Fruit fly (Drosophila melanogaster) whole organism, embryonic: Measurements from ENCODE around the gene Prosbeta2.

Experiments
- BtbVII ChIP-seq: fragments of 200-800 bp; sonication (Bioruptor generic); optimal IDR thresholded peaks from 3 replicates; lab custom pipeline; 2017; ENCODE audit warnings: missing biosample characterization, mild to moderate bottlenecking, missing genetic modification characterization
- CG10959 ChIP-seq: fragments of 200-800 bp; sonication (Bioruptor generic); IDR thresholded peaks from 2 replicates; pipeline ENCODE4 v1.3.6; 2022; ENCODE audit warnings: missing biosample characterization, missing genetic modification characterization
- CG11247 ChIP-seq: fragments of 200-800 bp; sonication (Bioruptor generic); IDR thresholded peaks from 2 replicates; pipeline ENCODE4 v1.3.6; 2022; ENCODE audit warnings: missing biosample characterization, missing genetic modification characterization
- CG15479 ChIP-seq: fragments of 200-800 bp; sonication (Bioruptor generic); optimal IDR thresholded peaks from 3 replicates; lab custom pipeline; 2019; ENCODE audit warnings: missing biosample characterization, mild to moderate bottlenecking, missing genetic modification characterization, moderate library complexity
- CG17568 ChIP-seq: fragments of 200-800 bp; sonication (Bioruptor generic); optimal IDR thresholded peaks from 2 replicates; lab custom pipeline; 2018; ENCODE audit warnings: missing biosample characterization, mild to moderate bottlenecking, missing genetic modification characterization, moderate library complexity
- CG1792 ChIP-seq: fragments of 200-800 bp; sonication (Bioruptor generic); optimal IDR thresholded peaks from 2 replicates; lab custom pipeline; 2016; ENCODE audit warnings: missing biosample characterization, missing genetic modification characterization
- CG2199 ChIP-seq: fragments of 200-800 bp; sonication (Bioruptor generic); IDR thresholded peaks from 3 replicates; pipeline ENCODE4 v1.3.6; 2022; ENCODE audit warnings: missing biosample characterization, missing genetic modification characterization
- CG33213 ChIP-seq: fragments of 200-800 bp; sonication (Bioruptor generic); optimal IDR thresholded peaks from 3 replicates; lab custom pipeline; 2016; ENCODE audit warnings: missing biosample characterization, missing genetic modification characterization
- CG6272 ChIP-seq: fragments of 200-800 bp; sonication (Bioruptor generic); IDR thresholded peaks from 2 replicates; pipeline ENCODE4 v1.3.6; 2022; ENCODE audit warnings: missing biosample characterization, missing genetic modification characterization
- CG8924 ChIP-seq: fragments of 200-800 bp; optimal IDR thresholded peaks from 3 replicates; lab custom pipeline; 2019; ENCODE audit warnings: missing biosample characterization, mild to moderate bottlenecking, missing genetic modification characterization, moderate library complexity
- CG9876 ChIP-seq: fragments of 200-800 bp; sonication (Bioruptor generic); optimal IDR thresholded peaks from 2 replicates; lab custom pipeline; 2016; ENCODE audit warnings: missing biosample characterization, missing genetic modification characterization
- D ChIP-seq, 2 experiments: fragments of 200-800 bp in 1 of 2; fragments of >200 bp in 1 of 2; sonication (Bioruptor generic) in 1 of 2; optimal IDR thresholded peaks; 2 replicates in 1 of 2; 3 replicates in 1 of 2; lab custom pipeline; 2017; ENCODE audit warnings: mild to moderate bottlenecking in 1 of 2, missing biosample characterization in 1 of 2, missing genetic modification characterization in 1 of 2, missing genetic modification reagents in 1 of 2
- D19B ChIP-seq: fragments of 200-800 bp; sonication (Bioruptor generic); optimal IDR thresholded peaks from 2 replicates; lab custom pipeline; 2017; ENCODE audit warnings: missing biosample characterization, mild to moderate bottlenecking, missing genetic modification characterization
- Fer1 ChIP-seq: fragments of 200-800 bp; sonication (Bioruptor generic); optimal IDR thresholded peaks from 2 replicates; lab custom pipeline; 2017; ENCODE audit warnings: missing biosample characterization, mild to moderate bottlenecking, missing genetic modification characterization
- Gug ChIP-seq: fragments of 200-800 bp; sonication (Bioruptor generic); IDR thresholded peaks from 4 replicates; pipeline ENCODE4 v1.3.6; 2022; ENCODE audit warnings: missing biosample characterization, missing genetic modification characterization
- Kr ChIP-seq: fragments of 200-800 bp; sonication (Bioruptor generic); optimal IDR thresholded peaks from 2 replicates; lab custom pipeline; 2017; ENCODE audit warnings: missing biosample characterization, mild to moderate bottlenecking, missing genetic modification characterization
- NK7.1 ChIP-seq: fragments of 200-800 bp; sonication (Bioruptor generic); optimal IDR thresholded peaks from 3 replicates; lab custom pipeline; 2016; ENCODE audit warnings: missing biosample characterization, missing genetic modification characterization
- Oaz ChIP-seq: fragments of 200-800 bp; sonication (Bioruptor generic); IDR thresholded peaks from 2 replicates; pipeline ENCODE4 v1.3.6; 2022; ENCODE audit warnings: missing biosample characterization, missing genetic modification characterization
- Sox102F ChIP-seq: fragments of 200-800 bp; sonication (Bioruptor generic); optimal IDR thresholded peaks from 2 replicates; lab custom pipeline; 2018; ENCODE audit warnings: missing biosample characterization, mild to moderate bottlenecking, missing genetic modification characterization, moderate library complexity
- Stat92E ChIP-seq, 3 experiments: fragments of >200 bp in 2 of 3; fragments of 200-800 bp in 1 of 3; sonication (Bioruptor generic) in 1 of 3; optimal IDR thresholded peaks; 2 replicates each; lab custom pipeline; 2017 to 2019; ENCODE audit warnings: missing biosample characterization in 3 of 3, missing genetic modification characterization in 3 of 3, mild to moderate bottlenecking in 1 of 3, moderate library complexity in 1 of 3
- az2 ChIP-seq: fragments of 200-800 bp; sonication (Bioruptor generic); optimal IDR thresholded peaks from 3 replicates; lab custom pipeline; 2016; ENCODE audit warnings: missing biosample characterization, missing genetic modification characterization
- bsh ChIP-seq, 2 experiments: fragments of 200-800 bp; sonication (Bioruptor generic); optimal IDR thresholded peaks; 2 replicates each; lab custom pipeline; 2017 to 2018; ENCODE audit warnings: mild to moderate bottlenecking in 2 of 2, missing biosample characterization in 2 of 2, missing genetic modification characterization in 2 of 2, moderate library complexity in 1 of 2
- cad ChIP-seq: fragments of >200 bp; optimal IDR thresholded peaks from 2 replicates; lab custom pipeline; 2017; ENCODE audit warnings: missing biosample characterization, missing genetic modification characterization
- chif ChIP-seq, 2 experiments: fragments of 200-800 bp; sonication (Bioruptor generic); optimal IDR thresholded peaks; 3 replicates each; lab custom pipeline; 2016; ENCODE audit warnings: missing biosample characterization in 2 of 2, missing genetic modification characterization in 2 of 2
- disco-r ChIP-seq: fragments of 200-800 bp; sonication (Bioruptor generic); optimal IDR thresholded peaks from 2 replicates; lab custom pipeline; 2016; ENCODE audit warnings: missing biosample characterization, missing genetic modification characterization
- dmrt99B ChIP-seq: fragments of 200-800 bp; sonication (Bioruptor generic); optimal IDR thresholded peaks from 2 replicates; lab custom pipeline; 2018; ENCODE audit warnings: missing biosample characterization, mild to moderate bottlenecking, missing genetic modification characterization, moderate library complexity
- fd102C ChIP-seq: fragments of 200-800 bp; sonication (Bioruptor generic); optimal IDR thresholded peaks from 2 replicates; lab custom pipeline; 2018; ENCODE audit warnings: missing biosample characterization, mild to moderate bottlenecking, missing genetic modification characterization, moderate library complexity
- gcm2 ChIP-seq: fragments of 200-800 bp; sonication (Bioruptor generic); optimal IDR thresholded peaks from 2 replicates; lab custom pipeline; 2016; ENCODE audit warnings: missing biosample characterization, missing genetic modification characterization
- grn ChIP-seq: fragments of 200-800 bp; sonication (Bioruptor generic); optimal IDR thresholded peaks from 3 replicates; lab custom pipeline; 2017; ENCODE audit warnings: missing biosample characterization, missing genetic modification characterization
- gsb-n ChIP-seq: fragments of 200-800 bp; sonication (Bioruptor generic); optimal IDR thresholded peaks from 3 replicates; lab custom pipeline; 2018; ENCODE audit warnings: missing biosample characterization, mild to moderate bottlenecking, missing genetic modification characterization
- insv ChIP-seq, 2 experiments: fragments of 200-800 bp; sonication (Bioruptor generic); optimal IDR thresholded peaks; 3 replicates each; lab custom pipeline; 2016 to 2018; ENCODE audit warnings: missing biosample characterization in 2 of 2, missing genetic modification characterization in 2 of 2
- jumu ChIP-seq: fragments of 200-800 bp; sonication (Bioruptor generic); optimal IDR thresholded peaks from 3 replicates; lab custom pipeline; 2016; ENCODE audit warnings: missing biosample characterization, missing genetic modification characterization
- kni ChIP-seq: fragments of 200-800 bp; sonication (Bioruptor generic); optimal IDR thresholded peaks from 3 replicates; lab custom pipeline; 2017; ENCODE audit warnings: mild to moderate bottlenecking, missing biosample characterization, missing genetic modification reagents, missing genetic modification characterization
- knrl ChIP-seq: fragments of 200-800 bp; sonication (Bioruptor generic); IDR thresholded peaks from 3 replicates; pipeline ENCODE4 v1.3.6; 2022; ENCODE audit warnings: missing biosample characterization, missing genetic modification characterization; ENCODE audit not compliant: partially characterized antibody
- oc ChIP-seq: fragments of 200-800 bp; sonication (Bioruptor generic); optimal IDR thresholded peaks from 2 replicates; lab custom pipeline; 2018; ENCODE audit warnings: missing biosample characterization, mild to moderate bottlenecking, missing genetic modification characterization, moderate library complexity
- p53 ChIP-seq: fragments of 200-800 bp; sonication (Bioruptor generic); optimal IDR thresholded peaks from 2 replicates; lab custom pipeline; 2016; ENCODE audit warnings: missing biosample characterization, missing genetic modification characterization
- pros ChIP-seq: fragments of 200-800 bp; sonication (Bioruptor generic); optimal IDR thresholded peaks from 3 replicates; lab custom pipeline; 2019; ENCODE audit warnings: missing biosample characterization, mild to moderate bottlenecking, missing genetic modification characterization, moderate library complexity
- rib ChIP-seq: fragments of 200-800 bp; sonication (Bioruptor generic); IDR thresholded peaks from 2 replicates; pipeline ENCODE4 v1.3.6; 2022; ENCODE audit warnings: missing biosample characterization, missing genetic modification characterization
- tll ChIP-seq, 2 experiments: fragments of 200-800 bp in 1 of 2; fragments of >200 bp in 1 of 2; sonication (Bioruptor generic) in 1 of 2; optimal IDR thresholded peaks; 2 replicates each; lab custom pipeline; 2017 to 2019; ENCODE audit warnings: missing biosample characterization in 2 of 2, missing genetic modification characterization in 2 of 2, mild to moderate bottlenecking in 1 of 2, moderate library complexity in 1 of 2
- twi ChIP-seq: fragments of 200-800 bp; optimal IDR thresholded peaks from 2 replicates; lab custom pipeline; 2019; ENCODE audit warnings: missing biosample characterization, mild to moderate bottlenecking, missing genetic modification characterization, moderate library complexity
- usp ChIP-seq: fragments of >200 bp; optimal IDR thresholded peaks from 2 replicates; lab custom pipeline; 2017; ENCODE audit warnings: missing biosample characterization, missing genetic modification characterization
- zen ChIP-seq: fragments of 200-800 bp; sonication (Bioruptor generic); optimal IDR thresholded peaks from 3 replicates; lab custom pipeline; 2018; ENCODE audit warnings: missing biosample characterization, mild to moderate bottlenecking, missing genetic modification characterization, moderate library complexity
- zf30C ChIP-seq: fragments of 200-800 bp; sonication (Bioruptor generic); optimal IDR thresholded peaks from 3 replicates; lab custom pipeline; 2018; ENCODE audit warnings: missing biosample characterization, mild to moderate bottlenecking, missing genetic modification characterization

The Prosbeta2 gene

DNA sequence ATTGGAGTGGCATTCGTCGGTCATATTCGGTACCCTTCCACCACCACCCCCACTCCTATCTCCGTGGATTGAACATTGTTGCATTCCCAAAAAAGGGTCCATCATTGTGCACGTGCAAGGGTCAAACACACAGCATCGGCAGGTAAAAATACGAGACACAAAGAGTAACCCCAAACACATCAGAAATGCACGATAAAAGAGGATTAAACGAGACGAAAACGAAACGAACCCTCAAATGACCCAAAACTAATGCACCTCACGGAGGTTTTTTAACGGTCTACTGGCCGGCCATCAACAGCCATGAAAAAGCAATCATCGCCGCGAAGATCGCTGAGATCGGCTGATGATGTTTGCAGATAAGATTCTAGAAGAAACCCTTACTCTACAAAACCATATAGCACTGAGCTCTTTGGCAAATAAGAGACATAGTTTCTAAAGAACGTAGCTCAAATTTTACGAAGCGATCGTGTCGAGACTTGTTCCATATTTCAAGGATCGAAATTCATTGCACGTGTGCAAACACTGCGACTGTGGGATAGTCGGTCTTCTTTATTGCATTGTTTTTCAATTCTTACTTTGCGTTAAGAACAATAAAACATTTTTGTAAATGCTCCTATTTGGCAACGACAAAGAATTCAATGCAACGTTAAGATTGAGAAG lies 33.4 kb upstream of the Prosbeta2 start:
- TF ChIP-seq zf30C (GFP tag; lab: Kevin White, UChicago) = peak; percentile 2
- peak; percentile 80 for TF ChIP-seq zen (tag; lab: Kevin White, UChicago)
- 0 out of 2 replicates have a peak, but pooled peaks have one; percentile 16 for TF ChIP-seq rib (GFP tag; lab: Robert Waterston, UW)
- peak; percentile 95 for TF ChIP-seq grn (GFP tag; lab: Kevin White, UChicago)
- TF ChIP-seq p53 (GFP tag; lab: Kevin White, UChicago) = peak; percentile 92
- no peak for TF ChIP-seq Sox102F (GFP tag; lab: Kevin White, UChicago)
- TF ChIP-seq fd102C (GFP tag; lab: Kevin White, UChicago) = peak; percentile 2
- peak; percentile 60 for TF ChIP-seq D (optimal IDR thresholded peaks at IDR 0.05; lab: Kevin White, UChicago)
- peak; percentile 19 for TF ChIP-seq D (GFP tag; optimal IDR thresholded peaks at IDR 0.05; lab: Kevin White, UChicago)
- no peak for TF ChIP-seq chif (GFP tag; optimal IDR thresholded peaks at IDR 0.05; lab: Kevin White, UChicago)
- no peak for TF ChIP-seq Fer1 (GFP tag; lab: Kevin White, UChicago)
- TF ChIP-seq insv (GFP tag; optimal IDR thresholded peaks at IDR 0.05; lab: Kevin White, UChicago) = peak in 1 of 2 experiments; percentile 26
- TF ChIP-seq tll (GFP tag; optimal IDR thresholded peaks at IDR 0.05; lab: Kevin White, UChicago) = peak in 1 of 2 experiments; percentile 4
- peak; percentile 26 for TF ChIP-seq gsb-n (tag; lab: Kevin White, UChicago)
- TF ChIP-seq oc (tag; lab: Kevin White, UChicago) = peak; percentile 67
- peak; percentile 93 for TF ChIP-seq CG15479
- no peak for TF ChIP-seq disco-r (GFP tag; lab: Kevin White, UChicago)
- TF ChIP-seq pros = peak; percentile 59
- peak; percentile 85 for TF ChIP-seq Kr
- TF ChIP-seq kni (GFP tag; lab: Kevin White, UChicago) = peak; percentile 79

DNA sequence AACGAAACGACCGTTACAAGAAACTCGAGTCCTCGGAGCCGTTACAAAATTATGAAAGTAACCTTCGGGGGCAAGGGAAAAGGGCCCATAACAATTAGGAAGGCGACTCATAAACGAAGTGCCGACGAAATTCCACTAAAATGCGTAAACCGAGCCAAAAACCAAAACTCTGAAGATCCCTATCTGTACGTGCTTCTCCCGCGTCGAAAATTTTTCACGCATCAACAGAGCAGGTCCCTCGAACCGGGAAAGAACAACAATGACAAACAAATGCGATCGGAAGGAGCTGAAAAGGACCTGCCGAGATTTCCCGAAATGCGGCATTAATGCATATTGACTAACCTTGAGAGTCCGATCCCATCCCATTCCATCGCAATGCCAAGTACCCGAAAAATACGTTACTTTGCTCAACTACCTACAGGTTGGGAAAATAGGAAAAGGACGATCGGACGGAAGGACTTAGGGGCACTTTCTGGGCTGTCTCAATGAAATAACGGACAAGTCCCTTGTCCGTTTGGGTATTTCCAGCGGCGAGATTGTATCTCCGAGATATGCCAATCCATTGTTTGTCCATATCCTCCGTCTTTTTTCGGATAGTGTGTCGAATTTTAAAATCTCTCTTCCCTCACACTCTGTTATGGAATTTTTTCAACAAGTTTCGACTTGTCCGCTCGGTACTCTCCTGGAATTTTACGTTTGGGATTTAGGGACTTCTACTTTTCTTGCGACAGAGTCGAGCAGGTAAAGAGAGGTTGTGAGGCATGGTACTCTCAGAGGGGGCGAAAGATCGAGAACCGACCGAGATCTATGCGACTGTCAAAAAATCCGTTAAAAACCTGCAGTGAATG lies 31.8 kb upstream of the Prosbeta2 start:
- TF ChIP-seq BtbVII (GFP tag; lab: Kevin White, UChicago) (no peak), CG10959 (GFP tag; lab: Robert Waterston, UW) (no peak), Gug (GFP tag; lab: Robert Waterston, UW) (no peak), pros (peak; percentile 62), CG8924 (no peak), gcm2 (GFP tag; lab: Kevin White, UChicago) (no peak), usp (GFP tag; lab: Kevin White, UChicago) (no peak), Kr (peak; percentile 8), CG11247 (GFP tag; lab: Robert Waterston, UW) (no peak), knrl (GFP tag; lab: Robert Waterston, UW) (no peak), tll (GFP tag; optimal IDR thresholded peaks at IDR 0.05; lab: Kevin White, UChicago) (peak in 1 of 2 experiments; percentile 88), twi (tag; lab: Kevin White, UChicago) (peak; percentile 66), CG1792 (no peak), CG2199 (GFP tag; lab: Robert Waterston, UW) (peak; percentile 57; the same call in 2 of the 3 replicates), CG17568 (GFP tag; lab: Kevin White, UChicago) (no peak), jumu (GFP tag; lab: Kevin White, UChicago) (no peak), dmrt99B (tag; lab: Kevin White, UChicago) (no peak), az2 (GFP tag; lab: Kevin White, UChicago) (no peak), zf30C (GFP tag; lab: Kevin White, UChicago) (peak; percentile 0), bsh (GFP tag; optimal IDR thresholded peaks at IDR 0.05; lab: Kevin White, UChicago) (no peak), Oaz (no peak), cad (GFP tag; lab: Kevin White, UChicago) (peak; percentile 41), kni (GFP tag; lab: Kevin White, UChicago) (peak; percentile 88), fd102C (GFP tag; lab: Kevin White, UChicago) (no peak), Stat92E (GFP tag; optimal IDR thresholded peaks at IDR 0.05; lab: Kevin White, UChicago) (peak in 1 of 3 experiments; percentile 1), CG9876 (GFP tag; lab: Kevin White, UChicago) (no peak), NK7.1 (GFP tag; lab: Kevin White, UChicago) (no peak), CG15479 (peak; percentile 100), D (optimal IDR thresholded peaks at IDR 0.05; lab: Kevin White, UChicago) (peak; percentile 92), D (GFP tag; optimal IDR thresholded peaks at IDR 0.05; lab: Kevin White, UChicago) (peak; percentile 2), CG33213 (GFP tag; lab: Kevin White, UChicago) (no peak), CG6272 (GFP tag; lab: Robert Waterston, UW) (no peak), insv (GFP tag; optimal IDR thresholded peaks at IDR 0.05; lab: Kevin White, UChicago) (peak in 1 of 2 experiments; percentile 60), D19B (GFP tag; lab: Kevin White, UChicago) (no peak)
